Fruit fly (Drosophila melanogaster): ENCODE results near the gene mthl10.

mthl10 gene

dm6 chr3L:377222-378071 is 34.7 kb upstream of the mthl10 start (continued):
- TF ChIP-seq unc-4 (GFP tag; IDR thresholded peaks at IDR 0.05; ENCODE audit: partially characterized antibody) (0 out of 2 replicates have a peak, but pooled peaks have one; percentile 13), CG4854 (GFP tag; optimal IDR thresholded peaks at IDR 0.05) (peak; percentile 18), CG14860 (GFP tag; IDR thresholded peaks at IDR 0.05; ENCODE audit: partially characterized antibody) (0 out of 3 replicates have a peak, but pooled peaks have one; percentile 3), CrebB (tag; optimal IDR thresholded peaks at IDR 0.05) (peak; percentile 76), pan (optimal IDR thresholded peaks at IDR 0.05) (no peak), pan (GFP tag; optimal IDR thresholded peaks at IDR 0.05 in 1 of 2, IDR thresholded peaks at IDR 0.05 in 1 of 2) (peak in 1 of 2 experiments; percentile 85), CG30403 (GFP tag; optimal IDR thresholded peaks at IDR 0.05) (peak; percentile 90), sens (GFP tag) (peak; percentile 82), odd (GFP tag; optimal IDR thresholded peaks at IDR 0.05) (peak; percentile 92), dm (GFP tag; optimal IDR thresholded peaks at IDR 0.05) (no peak)

DNA sequence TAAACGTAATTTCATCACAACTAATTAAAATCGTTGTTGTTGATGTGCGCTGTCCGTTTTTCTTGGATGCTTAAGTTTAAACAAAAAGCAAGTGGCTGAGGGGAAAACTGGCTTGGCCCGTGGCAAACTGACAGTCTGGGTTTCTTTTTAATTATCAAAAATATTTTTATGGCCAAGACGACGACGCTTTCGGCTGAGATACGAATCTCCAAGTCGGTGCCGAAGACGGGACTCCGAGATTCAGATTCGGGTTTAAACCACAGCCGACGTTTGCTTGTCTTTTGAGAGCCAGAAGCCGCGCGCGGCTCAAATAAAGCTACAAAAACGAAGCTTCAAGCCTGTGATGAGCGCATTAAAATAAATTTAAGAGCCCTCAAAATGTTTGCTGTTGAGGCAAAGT is 33.0 kb upstream of the mthl10 start:
- TF ChIP-seq CG30020 (tag; optimal IDR thresholded peaks at IDR 0.05) (no peak), CG15269 (tag; optimal IDR thresholded peaks at IDR 0.05) (peak; percentile 31), B-H1 (GFP tag; IDR thresholded peaks at IDR 0.05) (no peak), Side (GFP tag; optimal IDR thresholded peaks at IDR 0.05) (no peak), ftz-f1 (GFP tag; optimal IDR thresholded peaks at IDR 0.05) (no peak), sqz (GFP tag; optimal IDR thresholded peaks at IDR 0.05) (no peak), CG7928 (GFP tag; optimal IDR thresholded peaks at IDR 0.05) (no peak), NK7.1 (GFP tag; optimal IDR thresholded peaks at IDR 0.05) (no peak), Dbx (GFP tag; IDR thresholded peaks at IDR 0.05) (no peak), pros (GFP tag; optimal IDR thresholded peaks at IDR 0.05) (peak; percentile 78), stwl (tag; optimal IDR thresholded peaks at IDR 0.05) (no peak), zen (tag; optimal IDR thresholded peaks at IDR 0.05) (no peak), wek (GFP tag; optimal IDR thresholded peaks at IDR 0.05) (no peak), cato (GFP tag; optimal IDR thresholded peaks at IDR 0.05; ENCODE audit: borderline replicate concordance) (no peak), Deaf1 (tag; optimal IDR thresholded peaks at IDR 0.05) (peak; percentile 55)

DNA sequence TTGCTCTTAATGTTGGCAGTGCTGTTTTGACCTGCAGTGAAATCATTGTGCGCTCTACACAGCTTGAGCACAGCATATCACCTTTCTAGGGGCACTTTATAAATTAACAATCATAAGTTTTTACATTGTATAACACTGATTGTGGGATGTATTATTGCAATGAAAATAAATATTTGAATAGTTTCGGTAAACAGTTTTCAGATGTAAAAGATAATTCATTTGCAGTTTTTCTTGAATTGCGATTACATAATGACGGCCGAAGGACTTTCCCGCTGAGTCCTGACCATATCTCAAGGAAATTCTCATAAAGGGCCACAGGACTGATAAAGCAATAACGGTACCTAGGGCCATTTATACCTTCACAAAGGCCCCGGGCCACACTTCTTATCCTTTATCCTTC is 31.9 kb upstream of the mthl10 start:
- TF ChIP-seq CG1233 (GFP tag; optimal IDR thresholded peaks at IDR 0.05) = peak; percentile 18
- peak; percentile 45 for TF ChIP-seq sens (GFP tag)
- no peak for TF ChIP-seq Taf1 (GFP tag; IDR thresholded peaks at IDR 0.05)
- peak; percentile 55 for TF ChIP-seq CG10274 (GFP tag; optimal IDR thresholded peaks at IDR 0.05)
- TF ChIP-seq CG15479 (GFP tag; optimal IDR thresholded peaks at IDR 0.05) = peak; percentile 86
- TF ChIP-seq kay (GFP tag; optimal IDR thresholded peaks at IDR 0.05) = no peak
- TF ChIP-seq zen (tag; optimal IDR thresholded peaks at IDR 0.05) = peak; percentile 69

- peak; percentile 68 for TF ChIP-seq CG10321 (GFP tag; IDR thresholded peaks at IDR 0.05)
- no peak for TF ChIP-seq Tbp (GFP tag; optimal IDR thresholded peaks at IDR 0.05)
- TF ChIP-seq nerfin-1 (tag; optimal IDR thresholded peaks at IDR 0.05) = no peak
- TF ChIP-seq Usf (GFP tag; optimal IDR thresholded peaks at IDR 0.05) = no peak
- no peak for TF ChIP-seq Six4 (GFP tag; optimal IDR thresholded peaks at IDR 0.05)
- peak; percentile 48 for TF ChIP-seq phol (tag; optimal IDR thresholded peaks at IDR 0.05)
- TF ChIP-seq gcm (GFP tag; optimal IDR thresholded peaks at IDR 0.05) = peak; percentile 85
- no peak for TF ChIP-seq unpg (GFP tag; optimal IDR thresholded peaks at IDR 0.05)
- TF ChIP-seq NfI (GFP tag; optimal IDR thresholded peaks at IDR 0.05) = no peak
- TF ChIP-seq cg (GFP tag; optimal IDR thresholded peaks at IDR 0.05) = peak; percentile 6
- TF ChIP-seq sr (GFP tag; IDR thresholded peaks at IDR 0.05) = peak; percentile 64; the same call in 1 of the 3 replicates
- no peak for TF ChIP-seq CG7963 (GFP tag; IDR thresholded peaks at IDR 0.05; ENCODE audit: partially characterized antibody)
- peak; percentile 94 for TF ChIP-seq Nf-YB (GFP tag; optimal IDR thresholded peaks at IDR 0.05)
- peak; percentile 87 for TF ChIP-seq Nf-YC (tag; optimal IDR thresholded peaks at IDR 0.05)
- TF ChIP-seq CG13296 (GFP tag; optimal IDR thresholded peaks at IDR 0.05) = no peak
- TF ChIP-seq zf30C (GFP tag; optimal IDR thresholded peaks at IDR 0.05) = peak; percentile 11
These were observed 28.5 kb upstream of the mthl10 start for dm6 chr3L:371228-371627.
